Worm (Caenorhabditis elegans): ENCODE results near the gene ZC168.2.
A peak's percentile ranks its signal among the peaks of the same experiment; 100 is the strongest.

The ZC168.2 gene

DNA sequence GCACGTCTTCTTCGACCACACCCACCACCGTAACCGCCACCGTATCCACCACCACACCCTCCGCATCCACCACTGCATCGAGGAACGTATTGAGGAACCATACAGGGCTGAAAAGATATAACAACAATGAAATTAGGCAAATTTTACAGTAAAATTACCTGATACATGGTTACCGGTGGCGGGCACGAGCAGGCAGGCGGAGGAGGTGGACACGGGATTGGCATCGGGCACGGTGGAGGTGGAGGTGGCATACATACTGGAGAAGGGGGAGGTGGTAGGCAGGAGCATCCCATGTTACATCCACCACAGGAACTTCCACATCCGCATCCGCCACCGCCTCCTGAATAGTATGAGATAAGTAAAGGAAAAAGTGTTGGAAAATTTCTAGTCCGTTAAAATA is 29.3 kb upstream of the ZC168.2 start:
- TF ChIP-seq klf-2 (GFP tag; conservative IDR thresholded peaks at IDR 0.05): no peak
- TF ChIP-seq tab-1 (GFP tag; IDR thresholded peaks at IDR 0.05): 0 out of 2 replicates have a peak, but pooled peaks have one; percentile 29
- TF ChIP-seq flt-1 (GFP tag; IDR thresholded peaks at IDR 0.05): no peak
- no peak for TF ChIP-seq ztf-23 (GFP tag; IDR thresholded peaks at IDR 0.05)
- TF ChIP-seq cog-1 (tag; optimal IDR thresholded peaks at IDR 0.05): no peak
- no peak for TF ChIP-seq ref-1 (GFP tag; conservative IDR thresholded peaks at IDR 0.05)

DNA sequence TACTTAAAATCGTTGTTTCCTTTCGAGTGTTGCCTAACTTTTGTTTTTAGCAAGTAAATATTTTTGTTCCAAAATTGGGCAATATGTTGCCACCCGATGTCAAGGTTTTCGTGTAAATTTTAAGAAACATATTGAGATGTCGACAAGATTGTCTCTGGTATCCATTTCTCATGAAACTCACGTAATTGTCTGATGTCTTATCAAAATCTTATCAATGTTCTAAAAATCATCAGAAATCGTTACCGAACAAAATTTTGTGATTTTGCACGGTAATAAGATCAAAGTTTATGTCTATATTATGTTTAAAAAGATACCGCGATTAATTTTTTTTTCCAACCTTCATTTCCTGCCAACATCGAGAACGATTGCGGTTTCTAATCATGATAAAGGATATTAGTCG is 28.8 kb upstream of the ZC168.2 start:
- TF ChIP-seq ztf-29 (GFP tag; IDR thresholded peaks at IDR 0.05): no peak
- no peak for TF ChIP-seq cog-1 (tag; optimal IDR thresholded peaks at IDR 0.05)
- no peak for TF ChIP-seq T22C8.4 (GFP tag; IDR thresholded peaks at IDR 0.05)
- no peak for TF ChIP-seq flt-1 (GFP tag; IDR thresholded peaks at IDR 0.05)
- no peak for TF ChIP-seq klf-2 (GFP tag; conservative IDR thresholded peaks at IDR 0.05)
- no peak for TF ChIP-seq ztf-23 (GFP tag; IDR thresholded peaks at IDR 0.05)
- TF ChIP-seq med-1 (GFP tag; optimal IDR thresholded peaks at IDR 0.05; ENCODE audit: insufficient read depth): no peak
- no peak for TF ChIP-seq ref-1 (GFP tag; conservative IDR thresholded peaks at IDR 0.05)
- no peak for TF ChIP-seq tab-1 (GFP tag; IDR thresholded peaks at IDR 0.05)

- TF ChIP-seq ztf-23 (GFP tag; IDR thresholded peaks at IDR 0.05) (no peak), tab-1 (GFP tag; IDR thresholded peaks at IDR 0.05) (no peak), ztf-29 (GFP tag; IDR thresholded peaks at IDR 0.05) (no peak), klf-2 (GFP tag; conservative IDR thresholded peaks at IDR 0.05) (no peak), med-1 (GFP tag; optimal IDR thresholded peaks at IDR 0.05; ENCODE audit: insufficient read depth) (no peak), T22C8.4 (GFP tag; IDR thresholded peaks at IDR 0.05) (no peak), flt-1 (GFP tag; IDR thresholded peaks at IDR 0.05) (no peak), cog-1 (tag; optimal IDR thresholded peaks at IDR 0.05) (no peak), ref-1 (GFP tag; conservative IDR thresholded peaks at IDR 0.05) (no peak)
These were observed 28.2 kb upstream of the ZC168.2 start, which contains the start of gene R102.11 for ce11 chrIV:10699660-10700059. Gene R102.11, minus strand, starts transcription at chrIV:10699760.

DNA sequence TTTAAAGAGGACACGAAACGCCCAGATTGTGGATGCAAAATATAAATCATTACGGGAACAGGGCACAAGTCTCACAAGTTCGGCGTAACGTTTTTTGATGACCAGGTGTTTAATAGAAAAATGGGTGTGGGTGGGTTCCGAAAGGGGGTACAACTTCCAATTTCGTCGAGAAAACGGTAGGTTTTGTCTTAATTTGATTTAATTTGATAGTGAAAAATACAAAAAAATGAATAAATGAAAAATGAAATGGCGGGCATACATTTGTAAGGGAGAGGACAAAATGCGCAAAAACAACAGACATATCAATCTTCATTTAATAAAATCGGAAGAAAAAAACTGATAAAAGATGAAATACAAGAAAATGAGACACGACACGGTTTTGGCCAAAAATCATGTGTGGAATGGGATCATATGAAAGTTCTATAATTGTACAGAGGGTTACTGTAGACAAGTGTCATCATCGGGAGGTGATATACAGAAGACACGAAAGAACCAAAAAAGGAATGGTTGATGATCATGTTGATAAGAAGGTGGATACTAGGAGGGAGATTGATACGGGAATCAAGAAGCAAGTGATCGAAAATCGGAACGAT is 25.9 kb upstream of the ZC168.2 start:
- no peak for TF ChIP-seq flt-1 (GFP tag; IDR thresholded peaks at IDR 0.05)
- TF ChIP-seq med-1 (GFP tag; optimal IDR thresholded peaks at IDR 0.05; ENCODE audit: insufficient read depth): no peak
- TF ChIP-seq ztf-23 (GFP tag; IDR thresholded peaks at IDR 0.05): no peak
- no peak for TF ChIP-seq cog-1 (tag; optimal IDR thresholded peaks at IDR 0.05)
- no peak for TF ChIP-seq ref-1 (GFP tag; conservative IDR thresholded peaks at IDR 0.05)
- TF ChIP-seq ztf-29 (GFP tag; IDR thresholded peaks at IDR 0.05): no peak
- no peak for TF ChIP-seq klf-2 (GFP tag; conservative IDR thresholded peaks at IDR 0.05)
- TF ChIP-seq T22C8.4 (GFP tag; IDR thresholded peaks at IDR 0.05): no peak

- no peak for TF ChIP-seq med-1 (GFP tag; optimal IDR thresholded peaks at IDR 0.05; ENCODE audit: insufficient read depth)
- TF ChIP-seq ref-1 (GFP tag; conservative IDR thresholded peaks at IDR 0.05): no peak
- TF ChIP-seq flt-1 (GFP tag; IDR thresholded peaks at IDR 0.05): no peak
- TF ChIP-seq cog-1 (tag; optimal IDR thresholded peaks at IDR 0.05): no peak
- TF ChIP-seq ztf-23 (GFP tag; IDR thresholded peaks at IDR 0.05): no peak
- no peak for TF ChIP-seq klf-2 (GFP tag; conservative IDR thresholded peaks at IDR 0.05)
- TF ChIP-seq tab-1 (GFP tag; IDR thresholded peaks at IDR 0.05): no peak
- no peak for TF ChIP-seq ztf-29 (GFP tag; IDR thresholded peaks at IDR 0.05)
These were observed 22.7 kb upstream of the ZC168.2 start, which contains the start of gene R102.10 for ce11 chrIV:10705176-10705575. Gene R102.10, plus strand, starts transcription at chrIV:10705476.

DNA sequence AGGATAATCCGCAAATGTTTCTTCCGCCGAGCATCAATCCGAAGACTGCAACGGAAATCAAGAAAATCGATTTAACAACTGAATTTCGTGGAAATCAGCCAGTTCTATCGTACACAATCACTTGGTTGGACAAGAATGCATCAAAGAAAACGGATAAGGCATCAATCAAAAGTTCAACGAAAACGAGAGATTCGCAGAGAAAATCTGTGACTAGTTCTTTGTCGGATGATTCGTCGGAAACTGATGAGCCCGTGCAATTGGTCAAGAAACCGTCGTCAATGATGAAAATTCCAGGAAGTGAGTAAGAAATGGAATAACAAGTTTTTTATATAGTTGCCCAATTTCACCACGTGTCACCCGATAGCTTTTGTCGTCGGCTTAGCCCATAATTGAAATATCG is 21.7 kb upstream of the ZC168.2 start, which contains the start of gene R102.6:
Gene R102.6 (minus strand): TSS at position 101 of the 400 bp plus-strand sequence.
- TF ChIP-seq ztf-29 (GFP tag; IDR thresholded peaks at IDR 0.05): no peak
- TF ChIP-seq med-1 (GFP tag; optimal IDR thresholded peaks at IDR 0.05; ENCODE audit: insufficient read depth): no peak
- no peak for TF ChIP-seq T22C8.4 (GFP tag; IDR thresholded peaks at IDR 0.05)
- no peak for TF ChIP-seq tab-1 (GFP tag; IDR thresholded peaks at IDR 0.05)
- no peak for TF ChIP-seq flt-1 (GFP tag; IDR thresholded peaks at IDR 0.05)
- TF ChIP-seq ref-1 (GFP tag; conservative IDR thresholded peaks at IDR 0.05): no peak
- no peak for TF ChIP-seq klf-2 (GFP tag; conservative IDR thresholded peaks at IDR 0.05)
- no peak for TF ChIP-seq ztf-23 (GFP tag; IDR thresholded peaks at IDR 0.05)

DNA sequence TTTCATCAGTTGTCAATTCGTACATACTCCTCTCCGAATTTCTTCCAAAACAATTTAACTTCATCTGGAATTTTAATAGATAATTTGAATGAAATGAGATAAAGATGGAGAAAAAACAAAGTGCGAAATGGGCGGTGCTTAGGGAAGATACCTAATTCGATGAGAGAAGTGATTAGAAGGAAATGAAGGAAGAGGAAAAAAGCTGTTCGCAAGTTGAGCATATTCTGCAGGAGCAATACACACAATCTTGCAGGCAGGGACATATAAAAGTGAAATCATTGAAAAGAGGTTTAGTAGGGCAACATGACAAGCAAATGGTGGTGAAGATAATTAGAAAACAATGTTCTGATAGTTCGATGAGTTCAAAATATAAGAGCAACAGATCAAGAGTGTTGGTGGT is 16.1 kb upstream of the ZC168.2 start, which contains the start of gene glb-21:
Gene glb-21 (minus strand): TSS at position 66 of the 400 bp plus-strand sequence.
- TF ChIP-seq klf-2 (GFP tag; conservative IDR thresholded peaks at IDR 0.05) (no peak), T22C8.4 (GFP tag; IDR thresholded peaks at IDR 0.05) (no peak), ztf-23 (GFP tag; IDR thresholded peaks at IDR 0.05) (no peak), med-1 (GFP tag; optimal IDR thresholded peaks at IDR 0.05; ENCODE audit: insufficient read depth) (no peak), ztf-29 (GFP tag; IDR thresholded peaks at IDR 0.05) (no peak)

DNA sequence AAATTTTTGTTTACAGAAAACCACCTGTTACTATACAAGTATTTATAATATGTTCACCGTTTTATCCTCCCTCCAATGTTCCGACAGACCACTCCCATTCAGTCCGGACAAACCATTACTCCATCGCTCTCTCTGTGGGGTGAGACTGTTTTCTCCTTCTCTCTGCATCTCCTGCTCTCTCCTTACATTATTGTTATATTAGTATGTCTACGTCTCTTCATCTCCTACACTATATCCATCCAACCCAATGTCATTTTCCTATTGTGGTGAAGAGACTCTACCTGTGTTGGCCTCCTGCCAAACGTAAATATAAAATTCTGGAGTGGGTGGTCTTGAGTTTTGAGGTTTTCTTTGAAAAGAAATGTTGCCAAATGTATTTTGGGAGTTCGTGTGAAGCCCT is 13.2 kb upstream of the ZC168.2 start:
- TF ChIP-seq cog-1 (tag; optimal IDR thresholded peaks at IDR 0.05) (no peak), tab-1 (GFP tag; IDR thresholded peaks at IDR 0.05) (no peak), klf-2 (GFP tag; conservative IDR thresholded peaks at IDR 0.05) (no peak), ref-1 (GFP tag; conservative IDR thresholded peaks at IDR 0.05) (no peak), med-1 (GFP tag; optimal IDR thresholded peaks at IDR 0.05; ENCODE audit: insufficient read depth) (no peak), flt-1 (GFP tag; IDR thresholded peaks at IDR 0.05) (no peak), T22C8.4 (GFP tag; IDR thresholded peaks at IDR 0.05) (no peak), ztf-23 (GFP tag; IDR thresholded peaks at IDR 0.05) (no peak), ztf-29 (GFP tag; IDR thresholded peaks at IDR 0.05) (no peak)

DNA sequence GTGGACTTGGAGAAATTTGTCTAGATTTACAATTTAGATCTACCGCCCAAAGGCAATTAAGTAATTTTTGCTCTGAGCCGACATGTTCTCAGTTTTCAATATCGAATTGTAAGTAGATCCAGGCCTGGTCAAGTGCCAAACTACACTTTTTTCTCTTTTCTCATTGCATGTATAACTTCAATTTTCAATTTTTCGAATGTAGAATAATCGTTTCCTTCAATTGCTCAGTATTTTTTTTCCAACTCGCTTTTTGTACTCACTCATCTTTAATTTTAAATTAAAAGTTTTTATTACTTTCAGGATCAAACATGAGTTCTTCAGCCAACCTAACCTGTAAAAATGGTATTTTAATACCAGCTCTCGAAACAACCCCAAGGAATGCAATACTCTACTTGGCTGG is 11.5 kb upstream of the ZC168.2 start, which contains the start of gene ncx-3:
Gene ncx-3 (plus strand): TSS at position 301 of the 400 bp plus-strand sequence.
- no peak for TF ChIP-seq ztf-29 (GFP tag; IDR thresholded peaks at IDR 0.05)
- no peak for TF ChIP-seq ref-1 (GFP tag; conservative IDR thresholded peaks at IDR 0.05)
- TF ChIP-seq T22C8.4 (GFP tag; IDR thresholded peaks at IDR 0.05): no peak
- TF ChIP-seq med-1 (GFP tag; optimal IDR thresholded peaks at IDR 0.05; ENCODE audit: insufficient read depth): no peak
- TF ChIP-seq tab-1 (GFP tag; IDR thresholded peaks at IDR 0.05): no peak
- TF ChIP-seq flt-1 (GFP tag; IDR thresholded peaks at IDR 0.05): no peak
- no peak for TF ChIP-seq cog-1 (tag; optimal IDR thresholded peaks at IDR 0.05)
- TF ChIP-seq klf-2 (GFP tag; conservative IDR thresholded peaks at IDR 0.05): no peak
- no peak for TF ChIP-seq ztf-23 (GFP tag; IDR thresholded peaks at IDR 0.05)

Measured in whole organism, midembryonic.